Worm (Caenorhabditis elegans) whole organism, L3 larva: ENCODE measurements around the gene ZK616.8.

Experiments
- R02D3.7 ChIP-seq: fragments of 150-350 bp; optimal IDR thresholded peaks from 2 replicates; lab custom pipeline; 2014; ENCODE audit warnings: missing biosample characterization, missing genetic modification characterization
- ZK546.5 ChIP-seq: sonication (generic microtip); optimal IDR thresholded peaks from 2 replicates; lab custom pipeline; 2017; ENCODE audit warnings: missing biosample characterization, missing genetic modification characterization
- aly-2 ChIP-seq: fragments of 150-350 bp; optimal IDR thresholded peaks from 2 replicates; lab custom pipeline; 2014; ENCODE audit warnings: missing biosample characterization, missing genetic modification characterization
- ama-1 ChIP-seq: fragments of 150-350 bp; optimal IDR thresholded peaks from 2 replicates; lab custom pipeline; 2018
- ceh-28 ChIP-seq: fragments of 150-350 bp; optimal IDR thresholded peaks from 2 replicates; lab custom pipeline; 2014; ENCODE audit warnings: missing biosample characterization, missing genetic modification reagents, missing genetic modification characterization
- daf-12 ChIP-seq: fragments of 150-350 bp; optimal IDR thresholded peaks from 2 replicates; lab custom pipeline; 2014; ENCODE audit warnings: missing biosample characterization, missing genetic modification reagents, missing genetic modification characterization
- egl-27 ChIP-seq: sonication (generic microtip); optimal IDR thresholded peaks from 4 replicates; lab custom pipeline; 2017; ENCODE audit warnings: missing biosample characterization, missing genetic modification reagents, missing genetic modification characterization
- egl-5 ChIP-seq: fragments of 150-350 bp; optimal IDR thresholded peaks from 2 replicates; lab custom pipeline; 2017; ENCODE audit warnings: missing biosample characterization, missing genetic modification reagents, missing genetic modification characterization, inconsistent platforms
- elt-1 ChIP-seq: fragments of 150-350 bp; optimal IDR thresholded peaks from 2 replicates; lab custom pipeline; 2014; ENCODE audit warnings: missing biosample characterization, missing genetic modification characterization
- elt-2 ChIP-seq: sonication (generic microtip); optimal IDR thresholded peaks from 2 replicates; lab custom pipeline; 2016; ENCODE audit warnings: missing genetic modification reagents, mild to moderate bottlenecking, missing genetic modification characterization, missing compliant biosample characterization
- fkh-10 ChIP-seq: sonication (generic microtip); optimal IDR thresholded peaks from 2 replicates; lab custom pipeline; 2017; ENCODE audit warnings: missing biosample characterization, missing genetic modification reagents, missing genetic modification characterization
- hmg-11 ChIP-seq: sonication (generic microtip); optimal IDR thresholded peaks from 2 replicates; lab custom pipeline; 2016; ENCODE audit warnings: missing genetic modification characterization, missing compliant biosample characterization
- jun-1 ChIP-seq: fragments of 150-350 bp; optimal IDR thresholded peaks from 2 replicates; lab custom pipeline; 2014; ENCODE audit warnings: missing biosample characterization, missing genetic modification reagents, missing genetic modification characterization
- lin-15B ChIP-seq: fragments of 150-350 bp; optimal IDR thresholded peaks from 2 replicates; lab custom pipeline; 2014; ENCODE audit warnings: missing biosample characterization, missing genetic modification characterization
- lsy-12 ChIP-seq: sonication (generic microtip); optimal IDR thresholded peaks from 2 replicates; lab custom pipeline; 2016; ENCODE audit warnings: mild to moderate bottlenecking, missing genetic modification characterization, missing compliant biosample characterization
- mml-1 ChIP-seq: fragments of 150-350 bp; sonication (generic microtip); optimal IDR thresholded peaks from 3 replicates; lab custom pipeline; 2014; ENCODE audit warnings: missing biosample characterization, missing genetic modification characterization
- nfya-1 ChIP-seq: sonication (generic microtip); optimal IDR thresholded peaks from 2 replicates; lab custom pipeline; 2017; ENCODE audit warnings: missing genetic modification characterization, mild to moderate bottlenecking, missing compliant biosample characterization, antibody characterized with exemption, moderate library complexity; ENCODE audit not compliant: insufficient read depth
- nhr-11 ChIP-seq: fragments of 150-350 bp; optimal IDR thresholded peaks from 2 replicates; lab custom pipeline; 2014; ENCODE audit warnings: missing biosample characterization, missing genetic modification characterization
- nhr-12 ChIP-seq: fragments of 150-350 bp; optimal IDR thresholded peaks from 2 replicates; lab custom pipeline; 2014; ENCODE audit warnings: missing biosample characterization, missing genetic modification characterization
- nhr-23 ChIP-seq: fragments of 150-350 bp; optimal IDR thresholded peaks from 2 replicates; lab custom pipeline; 2014; ENCODE audit warnings: missing biosample characterization, missing genetic modification reagents, missing genetic modification characterization
- nhr-25 ChIP-seq: sonication (generic microtip); optimal IDR thresholded peaks from 2 replicates; lab custom pipeline; 2017; ENCODE audit warnings: missing biosample characterization, missing genetic modification characterization
- nhr-43 ChIP-seq: sonication (generic microtip); optimal IDR thresholded peaks from 2 replicates; lab custom pipeline; 2016; ENCODE audit warnings: mild to moderate bottlenecking, missing genetic modification characterization, missing compliant biosample characterization; ENCODE audit not compliant: poor library complexity, severe bottlenecking
- nhr-76 ChIP-seq: fragments of 150-350 bp; sonication (generic microtip); optimal IDR thresholded peaks from 5 replicates; lab custom pipeline; 2014; ENCODE audit warnings: missing biosample characterization, missing genetic modification characterization
- nhr-77 ChIP-seq: fragments of 150-350 bp; optimal IDR thresholded peaks from 2 replicates; lab custom pipeline; 2014; ENCODE audit warnings: missing biosample characterization, missing genetic modification characterization
- pha-4 ChIP-seq: fragments of 150-350 bp; optimal IDR thresholded peaks from 2 replicates; lab custom pipeline; 2014; ENCODE audit warnings: missing biosample characterization, missing genetic modification reagents, missing genetic modification characterization
- pqm-1 ChIP-seq: fragments of 150-350 bp; optimal IDR thresholded peaks from 2 replicates; lab custom pipeline; 2017; ENCODE audit warnings: missing biosample characterization, missing genetic modification characterization, inconsistent platforms
- sea-2 ChIP-seq: fragments of 150-350 bp; sonication (generic microtip); optimal IDR thresholded peaks from 4 replicates; lab custom pipeline; 2014; ENCODE audit warnings: missing biosample characterization, missing genetic modification reagents, missing genetic modification characterization
- tbx-2 ChIP-seq: sonication (generic microtip); optimal IDR thresholded peaks from 2 replicates; lab custom pipeline; 2016; ENCODE audit warnings: mild to moderate bottlenecking, missing genetic modification characterization, missing compliant biosample characterization
- unc-62 ChIP-seq: fragments of 150-350 bp; sonication (generic microtip); optimal IDR thresholded peaks from 4 replicates; lab custom pipeline; 2014; ENCODE audit warnings: missing biosample characterization, missing genetic modification reagents, missing genetic modification characterization
- zag-1 ChIP-seq: fragments of 150-350 bp; optimal IDR thresholded peaks from 2 replicates; lab custom pipeline; 2014; ENCODE audit warnings: missing biosample characterization, missing genetic modification characterization
- ztf-11 ChIP-seq: fragments of 150-350 bp; optimal IDR thresholded peaks from 2 replicates; lab custom pipeline; 2014; ENCODE audit warnings: missing biosample characterization, missing genetic modification characterization
- ztf-4 ChIP-seq: fragments of 150-350 bp; optimal IDR thresholded peaks from 2 replicates; lab custom pipeline; 2014; ENCODE audit warnings: missing biosample characterization, missing genetic modification characterization

ZK616.8 gene

ce11 chrIV:5394687-5395086 lies 17.3 kb downstream of the ZK616.8 start, which contains the start of the genes perm-3 and swsn-6 (continued):
- TF ChIP-seq ztf-11 (tag; lab: Kevin White, UChicago) (no peak), nhr-12 (tag; lab: Kevin White, UChicago) (no peak), nhr-76 (tag; lab: Kevin White, UChicago) (no peak), egl-5 (tag; lab: Kevin White, UChicago) (peak; percentile 45), ceh-28 (tag; lab: Kevin White, UChicago) (peak; percentile 92), aly-2 (tag; lab: Kevin White, UChicago) (no peak), unc-62 (GFP tag; lab: Kevin White, UChicago) (no peak), nhr-11 (tag; lab: Kevin White, UChicago) (no peak), nhr-23 (tag; lab: Kevin White, UChicago) (peak; percentile 83), tbx-2 (peak; percentile 62), nhr-43 (tag; lab: Kevin White, UChicago) (peak; percentile 8), elt-1 (tag; lab: Kevin White, UChicago) (peak; percentile 7), zag-1 (tag; lab: Kevin White, UChicago) (no peak), R02D3.7 (peak; percentile 63), fkh-10 (GFP tag; lab: Kevin White, UChicago) (no peak), nfya-1 (tag; lab: Kevin White, UChicago) (peak; percentile 80)
- TF ChIP-seq, all 47 proteins: peak for 18

- TF ChIP-seq elt-1 (tag; lab: Kevin White, UChicago) (no peak), tbx-2 (no peak), pqm-1 (tag; lab: Kevin White, UChicago) (peak; percentile 61), mml-1 (tag; lab: Kevin White, UChicago) (no peak), elt-2 (tag; lab: Kevin White, UChicago) (peak; percentile 68), pha-4 (tag; lab: Kevin White, UChicago) (peak; percentile 51)
Observed at ce11 chrIV:5393566-5393965, 18.4 kb downstream of the ZK616.8 start.

ce11 chrIV:5391507-5392057 lies 20.4 kb downstream of the ZK616.8 start, which contains the start of the genes htp-1 and ZK616.5:
Gene htp-1 (minus strand): TSS chrIV:5391557.
Gene ZK616.5 (plus strand): TSS chrIV:5391929.
- TF ChIP-seq lsy-12 (tag; lab: Kevin White, UChicago) (no peak), nhr-77 (tag; lab: Kevin White, UChicago) (no peak), fkh-10 (GFP tag; lab: Kevin White, UChicago) (no peak), sea-2 (GFP tag; lab: Kevin White, UChicago) (no peak), elt-1 (tag; lab: Kevin White, UChicago) (no peak), ZK546.5 (tag; lab: Kevin White, UChicago) (no peak), daf-12 (tag; lab: Kevin White, UChicago) (no peak), lin-15B (tag; lab: Kevin White, UChicago) (no peak)

- TF ChIP-seq nhr-25 (tag; lab: Kevin White, UChicago) (peak; percentile 24), pqm-1 (tag; lab: Kevin White, UChicago) (no peak)
Observed at ce11 chrIV:5389951-5390350, 22.0 kb downstream of the ZK616.8 start.

- peak; percentile 85 for TF ChIP-seq elt-2 (tag; lab: Kevin White, UChicago)
- peak; percentile 77 for TF ChIP-seq ama-1 (lab: Kevin White, UChicago)
- no peak for TF ChIP-seq nhr-76 (tag; lab: Kevin White, UChicago)
- peak; percentile 55 for TF ChIP-seq pha-4 (tag; lab: Kevin White, UChicago)
- TF ChIP-seq hmg-11, result no peak
- TF ChIP-seq jun-1, result peak; percentile 28
- no peak for TF ChIP-seq nhr-43 (tag; lab: Kevin White, UChicago)
- TF ChIP-seq egl-27 (tag; lab: Kevin White, UChicago), result no peak
- TF ChIP-seq nhr-23 (tag; lab: Kevin White, UChicago), result no peak
- TF ChIP-seq elt-1 (tag; lab: Kevin White, UChicago), result no peak
- TF ChIP-seq pqm-1 (tag; lab: Kevin White, UChicago), result peak; percentile 67
- TF ChIP-seq daf-12 (tag; lab: Kevin White, UChicago), result no peak
- TF ChIP-seq lin-15B (tag; lab: Kevin White, UChicago), result no peak
- no peak for TF ChIP-seq ztf-4
Observed at ce11 chrIV:5388477-5389065, 23.4 kb downstream of the ZK616.8 start, which contains the start of gene elo-6. Gene elo-6 (minus strand): TSS chrIV:5388559.
